Worm (Caenorhabditis elegans) whole organism, L1 larva: ENCODE results near the gene sdz-38.
A peak's percentile ranks its signal among the peaks of the same experiment; 100 is the strongest.

Experiments used
- elt-3 ChIP-seq, 6 experiments: fragments of 150-350 bp in 1 of 6; sonication (generic microtip); optimal IDR thresholded peaks; 2 replicates each; lab custom pipeline; 2017 to 2018; ENCODE audit warnings: missing biosample characterization in 6 of 6, missing genetic modification characterization in 6 of 6, inconsistent platforms in 1 of 6
- mdl-1 ChIP-seq, 2 experiments: fragments of 150-350 bp; optimal IDR thresholded peaks; 2 replicates each; lab custom pipeline; 2014 to 2017; ENCODE audit warnings: missing biosample characterization in 2 of 2, missing genetic modification characterization in 2 of 2, inconsistent platforms in 1 of 2
- mef-2 ChIP-seq: fragments of 150-350 bp; optimal IDR thresholded peaks from 2 replicates; lab custom pipeline; 2014; ENCODE audit warnings: missing biosample characterization, missing genetic modification characterization
- nhr-76 ChIP-seq: sonication (generic microtip); optimal IDR thresholded peaks from 2 replicates; lab custom pipeline; 2017; ENCODE audit warnings: missing biosample characterization, missing genetic modification characterization
- nhr-77 ChIP-seq: fragments of 150-350 bp; optimal IDR thresholded peaks from 2 replicates; lab custom pipeline; 2014; ENCODE audit warnings: missing biosample characterization, missing genetic modification characterization
- nhr-90 ChIP-seq: sonication (generic microtip); optimal IDR thresholded peaks from 2 replicates; lab custom pipeline; 2016; ENCODE audit warnings: mild to moderate bottlenecking, missing genetic modification characterization, missing compliant biosample characterization; ENCODE audit not compliant: poor library complexity
- ztf-4 ChIP-seq: fragments of 150-350 bp; optimal IDR thresholded peaks from 2 replicates; lab custom pipeline; 2014; ENCODE audit warnings: missing biosample characterization, missing genetic modification characterization

DNA sequence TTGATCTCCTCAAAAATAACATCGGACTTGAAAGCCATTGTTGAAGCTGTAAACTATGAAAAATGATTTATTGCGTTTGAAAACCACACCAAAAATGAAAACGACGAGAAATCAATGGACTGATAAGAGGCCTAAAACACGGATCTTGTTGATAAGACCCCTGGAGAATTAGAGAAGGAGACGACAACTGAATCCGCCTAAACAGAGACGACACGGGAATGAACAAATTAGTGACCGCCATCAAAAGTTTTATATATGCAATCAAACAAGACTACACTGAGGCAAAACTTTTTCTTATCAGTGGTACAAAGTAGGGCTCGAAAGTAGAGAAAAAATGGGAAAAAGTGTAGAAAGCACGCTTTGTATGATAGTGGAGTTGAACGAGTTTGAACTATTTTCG lies 19.4 kb upstream of the sdz-38 start, which contains the start of gene nlt-1:
- no peak for TF ChIP-seq mef-2 (tag; lab: Kevin White, UChicago)
- TF ChIP-seq nhr-90 (tag; lab: Kevin White, UChicago): peak; percentile 25
- no peak for TF ChIP-seq ztf-4
- peak in 1 of 6 experiments; percentile 41 for TF ChIP-seq elt-3 (tag; optimal IDR thresholded peaks at IDR 0.05; lab: Kevin White, UChicago)
- TF ChIP-seq mdl-1 (tag; optimal IDR thresholded peaks at IDR 0.05; lab: Kevin White, UChicago): no peak
- TF ChIP-seq nhr-76 (tag; lab: Kevin White, UChicago): no peak
- TF ChIP-seq nhr-77: no peak
